Worm (Caenorhabditis elegans) whole organism, midembryonic: ENCODE measurements around the gene Y41C4A.32.

ENCODE experiments used
- T22C8.4 ChIP-seq: fragments of 200-800 bp; sonication (Bioruptor generic); IDR thresholded peaks from 2 replicates; pipeline ENCODE4 v1.3.6; 2022; ENCODE audit warnings: missing genetic modification characterization, missing compliant biosample characterization
- flt-1 ChIP-seq: fragments of 200-800 bp; sonication (Bioruptor generic); IDR thresholded peaks from 2 replicates; pipeline ENCODE4 v1.3.6; 2022; ENCODE audit warnings: missing genetic modification characterization, missing compliant biosample characterization
- med-1 ChIP-seq: sonication (generic microtip); optimal IDR thresholded peaks from 2 replicates; lab custom pipeline; 2017; ENCODE audit warnings: missing genetic modification characterization, mild to moderate bottlenecking, missing compliant biosample characterization, antibody characterized with exemption, missing genetic modification reagents; ENCODE audit not compliant: insufficient read depth
- ref-1 ChIP-seq: fragments of 200-800 bp; sonication (Bioruptor generic); conservative IDR thresholded peaks from 2 replicates; pipeline ENCODE4 v1.3.6; 2022; ENCODE audit warnings: missing genetic modification reagents, missing genetic modification characterization, missing compliant biosample characterization
- tab-1 ChIP-seq: fragments of 200-800 bp; sonication (Bioruptor generic); IDR thresholded peaks from 2 replicates; pipeline ENCODE4 v1.3.6; 2022; ENCODE audit warnings: missing genetic modification characterization, missing compliant biosample characterization
- ztf-23 ChIP-seq: fragments of 200-800 bp; sonication (Bioruptor generic); IDR thresholded peaks from 2 replicates; pipeline ENCODE4 v1.3.6; 2022; ENCODE audit warnings: missing genetic modification reagents, missing genetic modification characterization, missing compliant biosample characterization
- ztf-29 ChIP-seq: fragments of 200-800 bp; sonication (Bioruptor generic); IDR thresholded peaks from 2 replicates; pipeline ENCODE4 v1.3.6; 2022; ENCODE audit warnings: missing genetic modification reagents, missing genetic modification characterization, missing compliant biosample characterization

- TF ChIP-seq T22C8.4 (GFP tag; lab: Robert Waterston, UW) = no peak
- TF ChIP-seq ztf-23 (GFP tag; lab: Robert Waterston, UW) = no peak
- TF ChIP-seq ztf-29 (GFP tag; lab: Robert Waterston, UW) = no peak
- no peak for TF ChIP-seq tab-1 (GFP tag; lab: Robert Waterston, UW)
- TF ChIP-seq ref-1 (GFP tag; lab: Robert Waterston, UW) = no peak
- no peak for TF ChIP-seq flt-1
- TF ChIP-seq med-1 = no peak
Observed at ce11 chrIII:11737527-11737926, 16.0 kb downstream of the Y41C4A.32 start, which contains the start of gene sup-1.
